Worm (Caenorhabditis elegans) whole organism, young adult: Measurements from ENCODE around the gene C27F2.7.
"Not testable (repeated sequence)": the region's sequence is repeated elsewhere in the genome, so short reads cannot be mapped to it uniquely, and the experiment has no call there.

Experiments used
- B0019.2 ChIP-seq: fragments of 200-800 bp; sonication (Bioruptor generic); conservative IDR thresholded peaks from 2 replicates; pipeline ENCODE4 v1.3.6; 2022; ENCODE audit warnings: missing genetic modification reagents, missing genetic modification characterization, missing compliant biosample characterization
- C06A6.2 ChIP-seq: fragments of 200-800 bp; sonication (Bioruptor generic); conservative IDR thresholded peaks from 2 replicates; pipeline ENCODE4 v1.3.6; 2022; ENCODE audit warnings: missing genetic modification characterization, missing compliant biosample characterization
- D2030.7 ChIP-seq: fragments of 200-800 bp; sonication (Bioruptor generic); IDR thresholded peaks from 2 replicates; pipeline ENCODE4 v1.3.6; 2022; ENCODE audit warnings: missing genetic modification reagents, missing genetic modification characterization, missing compliant biosample characterization
- F10E7.11 ChIP-seq: sonication (generic microtip); optimal IDR thresholded peaks from 2 replicates; lab custom pipeline; 2017; ENCODE audit warnings: mild to moderate bottlenecking, missing genetic modification characterization, moderate library complexity, missing compliant biosample characterization
- F23B12.7 ChIP-seq: sonication (generic microtip); optimal IDR thresholded peaks from 2 replicates; lab custom pipeline; 2017; ENCODE audit warnings: missing genetic modification characterization, mild to moderate bottlenecking, missing compliant biosample characterization, antibody characterized with exemption, moderate library complexity; ENCODE audit not compliant: insufficient read depth
- F33H1.4 ChIP-seq: fragments of 200-800 bp; sonication (Bioruptor generic); IDR thresholded peaks from 2 replicates; pipeline ENCODE4 v1.3.6; 2022; ENCODE audit warnings: missing genetic modification reagents, missing genetic modification characterization, missing compliant biosample characterization
- F57C9.4 ChIP-seq: sonication (generic microtip); optimal IDR thresholded peaks from 2 replicates; lab custom pipeline; 2017; ENCODE audit warnings: mild to moderate bottlenecking, missing genetic modification characterization, missing compliant biosample characterization
- K11D2.4 ChIP-seq: fragments of 200-800 bp; sonication (Bioruptor generic); IDR thresholded peaks from 2 replicates; pipeline ENCODE4 v1.3.6; 2022; ENCODE audit warnings: missing genetic modification reagents, missing genetic modification characterization, missing compliant biosample characterization
- K12H6.12 ChIP-seq: fragments of 200-800 bp; sonication (Bioruptor generic); optimal IDR thresholded peaks from 2 replicates; lab custom pipeline; 2018; ENCODE audit warnings: mild to moderate bottlenecking, missing genetic modification characterization, missing compliant biosample characterization
- T07F8.4 ChIP-seq: sonication (generic microtip); optimal IDR thresholded peaks from 2 replicates; lab custom pipeline; 2016; ENCODE audit warnings: mild to moderate bottlenecking, missing genetic modification characterization, moderate library complexity, missing compliant biosample characterization
- Y79H2A.3 ChIP-seq: fragments of 200-800 bp; sonication (Bioruptor generic); conservative IDR thresholded peaks from 2 replicates; pipeline ENCODE4 v1.3.6; 2022; ENCODE audit warnings: missing genetic modification reagents, missing genetic modification characterization, missing compliant biosample characterization
- ZK185.1 ChIP-seq: sonication (generic microtip); optimal IDR thresholded peaks from 2 replicates; lab custom pipeline; 2016; ENCODE audit warnings: mild to moderate bottlenecking, missing genetic modification characterization, missing compliant biosample characterization; ENCODE audit not compliant: poor library complexity, severe bottlenecking
- aptf-2 ChIP-seq: fragments of 200-800 bp; sonication (Bioruptor generic); conservative IDR thresholded peaks from 2 replicates; pipeline ENCODE4 v1.3.6; 2022; ENCODE audit warnings: missing genetic modification reagents, missing genetic modification characterization, missing compliant biosample characterization
- atf-7 ChIP-seq: sonication (generic microtip); optimal IDR thresholded peaks from 2 replicates; lab custom pipeline; 2017; ENCODE audit warnings: mild to moderate bottlenecking, missing genetic modification characterization, missing compliant biosample characterization
- athp-1 ChIP-seq: sonication (generic microtip); optimal IDR thresholded peaks from 2 replicates; lab custom pipeline; 2017; ENCODE audit warnings: mild to moderate bottlenecking, missing genetic modification characterization, missing compliant biosample characterization
- attf-6 ChIP-seq: fragments of 200-800 bp; sonication (Bioruptor generic); IDR thresholded peaks from 2 replicates; pipeline ENCODE4 v1.3.6; 2022; ENCODE audit warnings: missing genetic modification reagents, missing genetic modification characterization, missing compliant biosample characterization
- bed-2 ChIP-seq: fragments of 200-800 bp; sonication (Bioruptor generic); IDR thresholded peaks from 2 replicates; pipeline ENCODE4 v1.3.6; 2022; ENCODE audit warnings: missing genetic modification reagents, missing genetic modification characterization, missing compliant biosample characterization
- cebp-1 ChIP-seq, 2 experiments: fragments of 200-800 bp in 1 of 2; sonication (Bioruptor generic) in 1 of 2; sonication (generic microtip) in 1 of 2; IDR thresholded peaks in 1 of 2; optimal IDR thresholded peaks in 1 of 2; 2 replicates each; pipeline versions ENCODE4 v1.3.6 to Lab custom; 2017 to 2022; ENCODE audit warnings: missing compliant biosample characterization in 2 of 2, missing genetic modification characterization in 2 of 2, mild to moderate bottlenecking in 1 of 2, missing genetic modification reagents in 1 of 2, moderate library complexity in 1 of 2
- cebp-2 ChIP-seq: fragments of 200-800 bp; sonication (Bioruptor generic); IDR thresholded peaks from 2 replicates; pipeline ENCODE4 v1.3.6; 2022; ENCODE audit warnings: missing genetic modification characterization, missing compliant biosample characterization
- ceh-91 ChIP-seq: fragments of 200-800 bp; sonication (Bioruptor generic); IDR thresholded peaks from 2 replicates; pipeline ENCODE4 v1.3.6; 2022; ENCODE audit warnings: missing genetic modification reagents, missing genetic modification characterization, missing compliant biosample characterization
- chd-7 ChIP-seq: sonication (generic microtip); optimal IDR thresholded peaks from 2 replicates; lab custom pipeline; 2016; ENCODE audit warnings: mild to moderate bottlenecking, missing genetic modification characterization, moderate library complexity, missing compliant biosample characterization
- dox-1 ChIP-seq: fragments of 200-800 bp; sonication (Bioruptor generic); IDR thresholded peaks from 2 replicates; pipeline ENCODE4 v1.3.6; 2022; ENCODE audit warnings: missing genetic modification reagents, missing genetic modification characterization, missing compliant biosample characterization
- dpff-1 ChIP-seq: sonication (generic microtip); optimal IDR thresholded peaks from 2 replicates; lab custom pipeline; 2017; ENCODE audit warnings: mild to moderate bottlenecking, missing genetic modification characterization, missing compliant biosample characterization
- egl-18 ChIP-seq: fragments of 200-800 bp; sonication (Bioruptor generic); IDR thresholded peaks from 2 replicates; pipeline ENCODE4 v1.3.6; 2022; ENCODE audit warnings: missing genetic modification reagents, missing genetic modification characterization, missing compliant biosample characterization
- ekl-4 ChIP-seq: fragments of 200-800 bp; sonication (Bioruptor generic); IDR thresholded peaks from 2 replicates; pipeline ENCODE4 v1.3.6; 2022; ENCODE audit warnings: missing genetic modification reagents, missing genetic modification characterization, missing compliant biosample characterization
- hlh-12 ChIP-seq: sonication (generic microtip); optimal IDR thresholded peaks from 2 replicates; lab custom pipeline; 2016; ENCODE audit warnings: missing genetic modification characterization, missing compliant biosample characterization
- hsf-1 ChIP-seq: fragments of 200-800 bp; sonication (Bioruptor generic); IDR thresholded peaks from 2 replicates; pipeline ENCODE4 v1.3.6; 2022; ENCODE audit warnings: missing genetic modification reagents, missing genetic modification characterization, missing compliant biosample characterization
- let-526 ChIP-seq: fragments of 200-800 bp; sonication (Bioruptor generic); IDR thresholded peaks from 2 replicates; pipeline ENCODE4 v1.3.6; 2022; ENCODE audit warnings: missing genetic modification reagents, missing genetic modification characterization, missing compliant biosample characterization
- let-607 ChIP-seq, 2 experiments: fragments of 200-800 bp in 1 of 2; sonication (Bioruptor generic) in 1 of 2; sonication (generic microtip) in 1 of 2; optimal IDR thresholded peaks; 2 replicates each; lab custom pipeline; 2016 to 2018; ENCODE audit warnings: mild to moderate bottlenecking in 2 of 2, missing compliant biosample characterization in 2 of 2, missing genetic modification characterization in 2 of 2, moderate library complexity in 2 of 2, missing genotype in 1 of 2
- lin-26 ChIP-seq: fragments of 200-800 bp; sonication (Bioruptor generic); IDR thresholded peaks from 2 replicates; pipeline ENCODE4 v1.3.6; 2022; ENCODE audit warnings: missing genetic modification reagents, missing genetic modification characterization, missing compliant biosample characterization
- lin-40 ChIP-seq: sonication (generic microtip); optimal IDR thresholded peaks from 2 replicates; lab custom pipeline; 2016; ENCODE audit warnings: missing genetic modification characterization, mild to moderate bottlenecking, missing compliant biosample characterization, missing genotype, missing genetic modification reagents
- madf-3 ChIP-seq: fragments of 200-800 bp; sonication (Bioruptor generic); IDR thresholded peaks from 2 replicates; pipeline ENCODE4 v1.3.6; 2022; ENCODE audit warnings: missing genetic modification reagents, missing genetic modification characterization, missing compliant biosample characterization
- madf-6 ChIP-seq: fragments of 200-800 bp; sonication (Bioruptor generic); IDR thresholded peaks from 2 replicates; pipeline ENCODE4 v1.3.6; 2022; ENCODE audit warnings: missing genetic modification reagents, missing genetic modification characterization, missing compliant biosample characterization
- mes-4 ChIP-seq: sonication (generic microtip); optimal IDR thresholded peaks from 2 replicates; lab custom pipeline; 2016; ENCODE audit warnings: missing genotype, missing genetic modification characterization, missing compliant biosample characterization
- nhr-179 ChIP-seq: sonication (generic microtip); optimal IDR thresholded peaks from 2 replicates; lab custom pipeline; 2016; ENCODE audit warnings: mild to moderate bottlenecking, missing genetic modification characterization, missing compliant biosample characterization
- nhr-80 ChIP-seq: sonication (generic microtip); optimal IDR thresholded peaks from 2 replicates; lab custom pipeline; 2016; ENCODE audit warnings: missing genetic modification characterization, missing compliant biosample characterization
- nhr-90 ChIP-seq: sonication (generic microtip); optimal IDR thresholded peaks from 2 replicates; lab custom pipeline; 2016; ENCODE audit warnings: missing genotype, mild to moderate bottlenecking, missing genetic modification characterization, missing compliant biosample characterization
- rcor-1 ChIP-seq: fragments of 200-800 bp; sonication (Bioruptor generic); IDR thresholded peaks from 2 replicates; pipeline ENCODE4 v1.3.6; 2022; ENCODE audit warnings: missing genetic modification reagents, missing genetic modification characterization, missing compliant biosample characterization
- rpc-1 ChIP-seq, 2 experiments: fragments of 150-350 bp in 1 of 2; sonication (generic microtip) in 1 of 2; optimal IDR thresholded peaks; 2 replicates each; lab custom pipeline; 2014 to 2018; ENCODE audit warnings: missing biosample characterization in 1 of 2, missing genetic modification characterization in 1 of 2, missing genetic modification reagents in 1 of 2, missing genotype in 1 of 2
- sea-2 ChIP-seq: fragments of 200-800 bp; sonication (Bioruptor generic); IDR thresholded peaks from 2 replicates; pipeline ENCODE4 v1.3.6; 2022; ENCODE audit warnings: missing genetic modification characterization, missing compliant biosample characterization
- somi-1 ChIP-seq: fragments of 200-800 bp; sonication (Bioruptor generic); optimal IDR thresholded peaks from 2 replicates; lab custom pipeline; 2018; ENCODE audit warnings: mild to moderate bottlenecking, missing genetic modification characterization, missing compliant biosample characterization
- sptf-2 ChIP-seq: fragments of 200-800 bp; sonication (Bioruptor generic); optimal IDR thresholded peaks from 2 replicates; lab custom pipeline; 2018; ENCODE audit warnings: mild to moderate bottlenecking, missing genetic modification characterization, missing compliant biosample characterization
- tlf-1 ChIP-seq: fragments of 200-800 bp; sonication (Bioruptor generic); optimal IDR thresholded peaks from 2 replicates; lab custom pipeline; 2018; ENCODE audit warnings: mild to moderate bottlenecking, missing genetic modification characterization, missing compliant biosample characterization
- ztf-18 ChIP-seq: sonication (generic microtip); optimal IDR thresholded peaks from 2 replicates; lab custom pipeline; 2016; ENCODE audit warnings: missing genotype, mild to moderate bottlenecking, missing genetic modification characterization, missing compliant biosample characterization
- ztf-3 ChIP-seq: fragments of 200-800 bp; sonication (Bioruptor generic); optimal IDR thresholded peaks from 2 replicates; lab custom pipeline; 2018; ENCODE audit warnings: mild to moderate bottlenecking, missing genetic modification characterization, missing compliant biosample characterization
- ztf-6 ChIP-seq: fragments of 200-800 bp; sonication (Bioruptor generic); IDR thresholded peaks from 2 replicates; pipeline ENCODE4 v1.3.6; 2022; ENCODE audit warnings: missing genetic modification reagents, missing genetic modification characterization, missing compliant biosample characterization

Gene C27F2.7

DNA sequence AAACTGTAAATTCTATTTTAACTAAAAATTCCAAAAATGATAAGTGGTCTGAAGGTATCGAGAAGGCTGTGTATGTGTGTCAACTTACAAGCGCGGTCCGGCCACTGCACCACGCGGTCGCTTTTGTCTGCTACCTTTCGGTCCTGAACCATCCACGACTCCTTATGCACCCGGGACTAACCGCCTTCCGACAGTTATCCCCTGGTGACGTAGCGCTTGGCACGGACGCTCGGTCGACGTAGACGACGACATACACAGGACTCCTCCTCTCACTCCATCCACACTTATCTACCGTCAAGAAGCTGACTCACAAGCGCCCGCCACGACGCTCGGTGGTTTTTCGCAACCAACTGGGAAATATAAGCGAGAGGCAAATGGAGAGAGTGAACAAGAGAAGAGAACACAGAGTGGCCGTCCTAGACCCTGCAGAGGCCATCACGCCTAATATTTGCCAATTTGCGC lies 47.1 kb upstream of the C27F2.7 start (continued):
- 0 out of 2 replicates have a peak, but pooled peaks have one; percentile 45 for TF ChIP-seq cebp-1 (GFP tag; IDR thresholded peaks at IDR 0.05; lab: Robert Waterston, UW)
- not testable (repeated sequence) for TF ChIP-seq cebp-1 (tag; optimal IDR thresholded peaks at IDR 0.05; lab: Kevin White, UChicago)
- TF ChIP-seq let-526 (GFP tag; lab: Robert Waterston, UW): peak; percentile 59; the same call in 1 of the 2 replicates
- TF ChIP-seq T07F8.4: peak; percentile 69
- TF ChIP-seq rpc-1 (optimal IDR thresholded peaks at IDR 0.05; lab: Kevin White, UChicago): peak; percentile 71
- TF ChIP-seq rpc-1 (tag; optimal IDR thresholded peaks at IDR 0.05; lab: Kevin White, UChicago): peak; percentile 63
- peak; percentile 60; the same call in 1 of the 2 replicates for TF ChIP-seq B0019.2
- peak in 1 of 2 experiments; percentile 59 for TF ChIP-seq let-607 (tag; optimal IDR thresholded peaks at IDR 0.05; lab: Kevin White, UChicago)
- TF ChIP-seq K12H6.12 (tag; lab: Kevin White, UChicago): peak; percentile 93
- peak; percentile 70 for TF ChIP-seq nhr-90 (tag; lab: Kevin White, UChicago)
- peak; percentile 87 for TF ChIP-seq K11D2.4
- TF ChIP-seq sptf-2 (GFP tag; lab: Kevin White, UChicago): peak; percentile 44
- TF ChIP-seq nhr-80 (tag; lab: Kevin White, UChicago): peak; percentile 89
- peak; percentile 85 for TF ChIP-seq atf-7
- peak; percentile 53 for TF ChIP-seq ztf-3 (GFP tag; lab: Kevin White, UChicago)
- peak; percentile 70 for TF ChIP-seq madf-6
- TF ChIP-seq D2030.7: peak; percentile 90
- TF ChIP-seq hlh-12 (tag; lab: Kevin White, UChicago): peak; percentile 8
- TF ChIP-seq F23B12.7 (tag; lab: Kevin White, UChicago): peak; percentile 19
- peak; percentile 87 for TF ChIP-seq ekl-4
- peak; percentile 2 for TF ChIP-seq dpff-1 (tag; lab: Kevin White, UChicago)
- peak; percentile 62; the same call in 1 of the 2 replicates for TF ChIP-seq madf-3 (GFP tag; lab: Robert Waterston, UW)
- 0 out of 2 replicates have a peak, but pooled peaks have one; percentile 57 for TF ChIP-seq attf-6 (GFP tag; lab: Robert Waterston, UW)
- peak; percentile 84 for TF ChIP-seq ZK185.1
- TF ChIP-seq ztf-6: peak; percentile 23; the same call in 1 of the 2 replicates
- peak; percentile 87 for TF ChIP-seq ztf-18 (tag; lab: Kevin White, UChicago)
- peak; percentile 91 for TF ChIP-seq lin-40 (tag; lab: Kevin White, UChicago)
- TF ChIP-seq sea-2 (GFP tag; lab: Robert Waterston, UW): peak; percentile 84
- 0 out of 2 replicates have a peak, but pooled peaks have one; percentile 55 for TF ChIP-seq hsf-1 (GFP tag; lab: Robert Waterston, UW)
- peak; percentile 66 for TF ChIP-seq ceh-91 (GFP tag; lab: Robert Waterston, UW)
- 0 out of 2 replicates have a peak, but pooled peaks have one; percentile 14 for TF ChIP-seq bed-2
- peak; percentile 60 for TF ChIP-seq tlf-1 (GFP tag; lab: Kevin White, UChicago)
- peak; percentile 54 for TF ChIP-seq mes-4 (tag; lab: Kevin White, UChicago)
- TF ChIP-seq chd-7 (tag; lab: Kevin White, UChicago): peak; percentile 79
- peak; percentile 72; the same call in 1 of the 2 replicates for TF ChIP-seq C06A6.2 (GFP tag; lab: Robert Waterston, UW)
- TF ChIP-seq F10E7.11 (tag; lab: Kevin White, UChicago): peak; percentile 67
- peak; percentile 98 for TF ChIP-seq dox-1 (GFP tag; lab: Robert Waterston, UW)
- peak; percentile 93 for TF ChIP-seq rcor-1
- TF ChIP-seq F57C9.4 (tag; lab: Kevin White, UChicago): peak; percentile 21
- peak; percentile 91 for TF ChIP-seq lin-26 (GFP tag; lab: Robert Waterston, UW)
- peak; percentile 55 for TF ChIP-seq somi-1
- peak; percentile 55; the same call in 1 of the 2 replicates for TF ChIP-seq aptf-2
- peak; percentile 46 for TF ChIP-seq athp-1 (tag; lab: Kevin White, UChicago)
- 0 out of 2 replicates have a peak, but pooled peaks have one; percentile 22 for TF ChIP-seq Y79H2A.3
- peak; percentile 71 for TF ChIP-seq F33H1.4 (GFP tag; lab: Robert Waterston, UW)
- peak; percentile 70 for TF ChIP-seq nhr-179 (tag; lab: Kevin White, UChicago)
- 0 out of 2 replicates have a peak, but pooled peaks have one; percentile 58 for TF ChIP-seq egl-18 (GFP tag; lab: Robert Waterston, UW)
- TF ChIP-seq cebp-2 (GFP tag; lab: Robert Waterston, UW): peak; percentile 34; the same call in 1 of the 2 replicates
